Worm (Caenorhabditis elegans) whole organism, midembryonic: Measurements from ENCODE around the gene lgg-3.

ENCODE experiments used
- T22C8.4 ChIP-seq: fragments of 200-800 bp; sonication (Bioruptor generic); IDR thresholded peaks from 2 replicates; pipeline ENCODE4 v1.3.6; 2022; ENCODE audit warnings: missing genetic modification characterization, missing compliant biosample characterization
- flt-1 ChIP-seq: fragments of 200-800 bp; sonication (Bioruptor generic); IDR thresholded peaks from 2 replicates; pipeline ENCODE4 v1.3.6; 2022; ENCODE audit warnings: missing genetic modification characterization, missing compliant biosample characterization
- klf-2 ChIP-seq: fragments of 200-800 bp; sonication (Bioruptor generic); conservative IDR thresholded peaks from 2 replicates; pipeline ENCODE4 v1.3.6; 2022; ENCODE audit warnings: missing genetic modification reagents, missing genetic modification characterization, missing compliant biosample characterization

DNA sequence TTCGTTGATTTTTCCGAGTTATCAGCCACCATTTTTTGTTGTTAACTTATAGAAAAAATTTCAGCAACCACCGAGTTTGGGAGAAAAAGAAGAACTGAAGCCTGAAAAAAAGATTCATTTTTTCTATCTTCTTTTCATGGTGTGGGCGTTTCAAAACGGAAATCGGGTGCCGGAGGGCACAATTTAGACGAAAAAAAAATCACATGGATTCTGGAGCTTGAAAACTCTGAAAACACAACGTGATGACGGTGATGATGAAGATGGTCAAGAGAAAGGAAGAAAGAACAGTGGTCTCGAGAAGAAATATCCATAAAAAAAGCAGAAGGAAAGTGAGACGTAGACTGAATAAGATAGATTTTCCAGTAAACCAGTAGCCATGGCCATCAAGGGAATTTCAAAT is 13.8 kb downstream of the lgg-3 start, which contains the start of gene rcan-1:
- no peak for TF ChIP-seq flt-1
- no peak for TF ChIP-seq T22C8.4 (GFP tag; lab: Robert Waterston, UW)
- TF ChIP-seq klf-2, result no peak
